Worm (Caenorhabditis elegans) whole organism, late embryonic: ENCODE measurements around the gene srv-3.
A peak's percentile ranks its signal among the peaks of the same experiment; 100 is the strongest.

Experiments
- C08G9.2 ChIP-seq: sonication (generic microtip); optimal IDR thresholded peaks from 2 replicates; lab custom pipeline; 2016; ENCODE audit warnings: mild to moderate bottlenecking, missing genetic modification characterization, moderate library complexity, missing compliant biosample characterization
- F13H6.1 ChIP-seq: sonication (generic microtip); optimal IDR thresholded peaks from 2 replicates; lab custom pipeline; 2016; ENCODE audit warnings: missing genetic modification characterization, missing compliant biosample characterization
- K09A11.1 ChIP-seq: sonication (generic microtip); optimal IDR thresholded peaks from 2 replicates; lab custom pipeline; 2017; ENCODE audit warnings: antibody characterized with exemption, mild to moderate bottlenecking, missing genetic modification characterization, missing compliant biosample characterization; ENCODE audit not compliant: insufficient read depth
- T23F11.4 ChIP-seq: fragments of 200-800 bp; sonication (Bioruptor generic); optimal IDR thresholded peaks from 2 replicates; lab custom pipeline; 2018; ENCODE audit warnings: mild to moderate bottlenecking, missing genetic modification characterization, missing compliant biosample characterization
- Y22D7AL.16 ChIP-seq: sonication (generic microtip); optimal IDR thresholded peaks from 2 replicates; lab custom pipeline; 2016; ENCODE audit warnings: missing genetic modification characterization, missing compliant biosample characterization
- ceh-18 ChIP-seq: sonication (generic microtip); optimal IDR thresholded peaks from 2 replicates; lab custom pipeline; 2016; ENCODE audit warnings: missing genetic modification characterization, missing compliant biosample characterization
- ceh-19 ChIP-seq: fragments of 200-800 bp; sonication (Bioruptor generic); optimal IDR thresholded peaks from 2 replicates; lab custom pipeline; 2018; ENCODE audit warnings: mild to moderate bottlenecking, missing genetic modification characterization, missing compliant biosample characterization
- ceh-2 ChIP-seq: sonication (generic microtip); optimal IDR thresholded peaks from 2 replicates; lab custom pipeline; 2016; ENCODE audit warnings: missing genotype, missing genetic modification characterization, missing compliant biosample characterization
- ceh-22 ChIP-seq: sonication (generic microtip); optimal IDR thresholded peaks from 2 replicates; lab custom pipeline; 2017; ENCODE audit warnings: missing biosample characterization, missing genetic modification characterization
- ceh-24 ChIP-seq: sonication (generic microtip); optimal IDR thresholded peaks from 2 replicates; lab custom pipeline; 2016; ENCODE audit warnings: mild to moderate bottlenecking, missing genetic modification characterization, missing compliant biosample characterization
- ceh-30 ChIP-seq: fragments of 150-350 bp; optimal IDR thresholded peaks from 2 replicates; lab custom pipeline; 2014; ENCODE audit warnings: missing biosample characterization, missing genetic modification characterization
- ceh-31 ChIP-seq: sonication (generic microtip); optimal IDR thresholded peaks from 2 replicates; lab custom pipeline; 2016; ENCODE audit warnings: missing genetic modification characterization, missing compliant biosample characterization
- ceh-45 ChIP-seq: fragments of 200-800 bp; sonication (Bioruptor generic); IDR thresholded peaks from 2 replicates; pipeline ENCODE4 v1.3.6; 2022; ENCODE audit warnings: missing genetic modification reagents, missing genetic modification characterization, missing compliant biosample characterization
- ceh-48 ChIP-seq: sonication (generic microtip); optimal IDR thresholded peaks from 2 replicates; lab custom pipeline; 2016; ENCODE audit warnings: missing genetic modification characterization, inconsistent platforms, missing compliant biosample characterization
- ceh-6 ChIP-seq: fragments of 200-800 bp; sonication (Bioruptor generic); optimal IDR thresholded peaks from 2 replicates; lab custom pipeline; 2018; ENCODE audit warnings: mild to moderate bottlenecking, missing genetic modification characterization, missing compliant biosample characterization
- ceh-9 ChIP-seq: sonication (generic microtip); optimal IDR thresholded peaks from 2 replicates; lab custom pipeline; 2016; ENCODE audit warnings: mild to moderate bottlenecking, missing genetic modification characterization, inconsistent platforms, missing compliant biosample characterization
- dmd-4 ChIP-seq: sonication (generic microtip); optimal IDR thresholded peaks from 2 replicates; lab custom pipeline; 2016; ENCODE audit warnings: borderline replicate concordance, missing genetic modification characterization, missing compliant biosample characterization
- elt-2 ChIP-seq: sonication (generic microtip); optimal IDR thresholded peaks from 2 replicates; lab custom pipeline; 2016; ENCODE audit warnings: missing genetic modification reagents, missing genetic modification characterization, missing compliant biosample characterization
- elt-4 ChIP-seq: sonication (generic microtip); optimal IDR thresholded peaks from 2 replicates; lab custom pipeline; 2016; ENCODE audit warnings: missing genetic modification characterization, missing compliant biosample characterization
- ets-4 ChIP-seq: sonication (generic microtip); optimal IDR thresholded peaks from 2 replicates; lab custom pipeline; 2016; ENCODE audit warnings: missing genetic modification characterization, missing compliant biosample characterization
- eyg-1 ChIP-seq: sonication (generic microtip); optimal IDR thresholded peaks from 2 replicates; lab custom pipeline; 2016; ENCODE audit warnings: missing genotype, missing genetic modification characterization, missing compliant biosample characterization
- fax-1 ChIP-seq: sonication (generic microtip); optimal IDR thresholded peaks from 2 replicates; lab custom pipeline; 2016; ENCODE audit warnings: missing genotype, missing genetic modification characterization, missing compliant biosample characterization
- fkh-10 ChIP-seq: fragments of 150-350 bp; optimal IDR thresholded peaks from 2 replicates; lab custom pipeline; 2014; ENCODE audit warnings: missing biosample characterization, missing genetic modification reagents, missing genetic modification characterization
- fkh-6 ChIP-seq: sonication (generic microtip); optimal IDR thresholded peaks from 2 replicates; lab custom pipeline; 2016; ENCODE audit warnings: missing genetic modification characterization, missing compliant biosample characterization
- gmeb-2 ChIP-seq: sonication (generic microtip); optimal IDR thresholded peaks from 2 replicates; lab custom pipeline; 2016; ENCODE audit warnings: missing genetic modification characterization, inconsistent platforms, missing compliant biosample characterization
- hlh-13 ChIP-seq: fragments of 200-800 bp; sonication (Bioruptor generic); optimal IDR thresholded peaks from 2 replicates; lab custom pipeline; 2018; ENCODE audit warnings: mild to moderate bottlenecking, missing genetic modification characterization, missing compliant biosample characterization
- hlh-15 ChIP-seq: sonication (generic microtip); optimal IDR thresholded peaks from 2 replicates; lab custom pipeline; 2016; ENCODE audit warnings: missing genetic modification characterization, missing compliant biosample characterization
- hlh-30 ChIP-seq: sonication (generic microtip); optimal IDR thresholded peaks from 2 replicates; lab custom pipeline; 2017; ENCODE audit warnings: antibody characterized with exemption, missing genetic modification characterization, missing compliant biosample characterization; ENCODE audit not compliant: insufficient read depth
- hlh-6 ChIP-seq: sonication (generic microtip); optimal IDR thresholded peaks from 2 replicates; lab custom pipeline; 2016; ENCODE audit warnings: missing genotype, missing genetic modification characterization, missing compliant biosample characterization
- hlh-8 ChIP-seq: sonication (generic microtip); optimal IDR thresholded peaks from 2 replicates; lab custom pipeline; 2016; ENCODE audit warnings: missing genotype, missing genetic modification characterization, missing compliant biosample characterization
- lim-6 ChIP-seq: sonication (generic microtip); optimal IDR thresholded peaks from 2 replicates; lab custom pipeline; 2016; ENCODE audit warnings: missing genetic modification characterization, missing compliant biosample characterization
- lin-11 ChIP-seq: fragments of 200-800 bp; sonication (Bioruptor generic); optimal IDR thresholded peaks from 2 replicates; lab custom pipeline; 2018; ENCODE audit warnings: mild to moderate bottlenecking, missing genetic modification characterization, missing compliant biosample characterization
- madf-2 ChIP-seq: sonication (generic microtip); optimal IDR thresholded peaks from 2 replicates; lab custom pipeline; 2017; ENCODE audit warnings: missing genetic modification characterization, missing compliant biosample characterization
- mec-3 ChIP-seq: sonication (generic microtip); optimal IDR thresholded peaks from 2 replicates; lab custom pipeline; 2016; ENCODE audit warnings: borderline replicate concordance, missing genetic modification characterization, missing compliant biosample characterization
- nhr-232 ChIP-seq: sonication (generic microtip); optimal IDR thresholded peaks from 2 replicates; lab custom pipeline; 2016; ENCODE audit warnings: missing genetic modification characterization, missing compliant biosample characterization
- npax-4 ChIP-seq: sonication (generic microtip); optimal IDR thresholded peaks from 2 replicates; lab custom pipeline; 2016; ENCODE audit warnings: missing genetic modification characterization, missing compliant biosample characterization
- odd-2 ChIP-seq: sonication (generic microtip); optimal IDR thresholded peaks from 2 replicates; lab custom pipeline; 2017; ENCODE audit warnings: antibody characterized with exemption, mild to moderate bottlenecking, missing genetic modification characterization, missing compliant biosample characterization
- pax-1 ChIP-seq: fragments of 150-350 bp; optimal IDR thresholded peaks from 2 replicates; lab custom pipeline; 2014; ENCODE audit warnings: missing biosample characterization, missing genetic modification characterization
- pha-4 ChIP-seq: fragments of 150-350 bp; optimal IDR thresholded peaks from 2 replicates; lab custom pipeline; 2018; ENCODE audit warnings: missing biosample characterization, missing genetic modification reagents, missing genetic modification characterization
- pqm-1 ChIP-seq: sonication (generic microtip); optimal IDR thresholded peaks from 2 replicates; lab custom pipeline; 2016; ENCODE audit warnings: missing genetic modification characterization, missing compliant biosample characterization
- pros-1 ChIP-seq: fragments of 150-350 bp; optimal IDR thresholded peaks from 2 replicates; lab custom pipeline; 2014; ENCODE audit warnings: missing biosample characterization, missing genetic modification reagents, missing genetic modification characterization
- rnt-1 ChIP-seq: sonication (generic microtip); optimal IDR thresholded peaks from 2 replicates; lab custom pipeline; 2016; ENCODE audit warnings: missing genetic modification characterization, missing compliant biosample characterization
- sdc-2 ChIP-seq: sonication (generic microtip); optimal IDR thresholded peaks from 2 replicates; lab custom pipeline; 2016; ENCODE audit warnings: missing genotype, missing genetic modification characterization, missing compliant biosample characterization
- sox-2 ChIP-seq: fragments of 200-800 bp; sonication (Bioruptor generic); IDR thresholded peaks from 2 replicates; pipeline ENCODE4 v1.3.6; 2022; ENCODE audit warnings: missing genetic modification reagents, missing genetic modification characterization, missing compliant biosample characterization
- sox-4 ChIP-seq: sonication (generic microtip); optimal IDR thresholded peaks from 2 replicates; lab custom pipeline; 2017; ENCODE audit warnings: mild to moderate bottlenecking, missing genetic modification characterization, inconsistent platforms, missing compliant biosample characterization
- syd-9 ChIP-seq: sonication (generic microtip); optimal IDR thresholded peaks from 2 replicates; lab custom pipeline; 2016; ENCODE audit warnings: mild to moderate bottlenecking, missing genetic modification characterization, moderate library complexity, missing compliant biosample characterization
- tbx-7 ChIP-seq: sonication (generic microtip); optimal IDR thresholded peaks from 2 replicates; lab custom pipeline; 2016; ENCODE audit warnings: missing genotype, missing genetic modification characterization, missing compliant biosample characterization
- ttx-3 ChIP-seq: sonication (generic microtip); optimal IDR thresholded peaks from 2 replicates; lab custom pipeline; 2016; ENCODE audit warnings: missing genetic modification reagents, missing genetic modification characterization, missing compliant biosample characterization
- unc-3 ChIP-seq, 2 experiments: fragments of 200-800 bp in 1 of 2; sonication (Bioruptor generic) in 1 of 2; sonication (generic microtip) in 1 of 2; conservative IDR thresholded peaks in 1 of 2; optimal IDR thresholded peaks in 1 of 2; 2 replicates each; pipeline versions ENCODE4 v1.3.6 to Lab custom; 2016 to 2022; ENCODE audit warnings: missing compliant biosample characterization in 2 of 2, missing genetic modification characterization in 2 of 2, missing genetic modification reagents in 1 of 2
- unc-42 ChIP-seq: sonication (generic microtip); optimal IDR thresholded peaks from 2 replicates; lab custom pipeline; 2016; ENCODE audit warnings: missing genotype, missing genetic modification characterization, missing compliant biosample characterization
- ztf-16 ChIP-seq: sonication (generic microtip); optimal IDR thresholded peaks from 2 replicates; lab custom pipeline; 2017; ENCODE audit warnings: missing genetic modification characterization, missing compliant biosample characterization

Gene srv-3

DNA sequence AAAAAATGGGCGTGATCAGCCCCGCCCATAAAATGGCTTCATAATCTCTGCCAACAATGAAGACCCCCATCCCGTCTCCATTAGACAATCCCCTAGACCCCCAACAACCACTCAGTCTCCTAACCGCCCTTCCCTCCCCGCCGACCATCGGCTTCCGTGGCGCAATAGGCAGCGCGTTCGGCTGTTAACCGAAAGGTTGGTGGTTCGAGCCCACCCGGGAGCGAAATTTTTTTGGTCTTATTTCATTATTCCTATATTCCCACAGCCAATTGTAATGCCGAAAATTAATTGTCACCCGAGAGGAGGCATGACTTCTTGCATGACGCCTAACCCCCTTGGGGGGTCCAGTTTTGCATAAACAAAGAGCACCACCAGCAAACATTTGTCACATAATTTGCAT, 14.1 kb upstream of the srv-3 start (continued):
- TF ChIP-seq syd-9 (no peak), dmd-4 (tag; lab: Kevin White, UChicago) (peak; percentile 5), C08G9.2 (peak; percentile 24), hlh-13 (GFP tag; lab: Kevin White, UChicago) (no peak), ceh-22 (tag; lab: Kevin White, UChicago) (no peak), madf-2 (tag; lab: Kevin White, UChicago) (peak; percentile 18), ttx-3 (tag; lab: Kevin White, UChicago) (peak; percentile 45), odd-2 (tag; lab: Kevin White, UChicago) (no peak), unc-3 (GFP tag; conservative IDR thresholded peaks at IDR 0.05; lab: Robert Waterston, UW) (peak; percentile 52; the same call in 1 of the 2 replicates), unc-3 (tag; optimal IDR thresholded peaks at IDR 0.05; lab: Kevin White, UChicago) (peak; percentile 78), ceh-45 (GFP tag; lab: Robert Waterston, UW) (peak; percentile 76; the same call in 1 of the 2 replicates), hlh-8 (tag; lab: Kevin White, UChicago) (no peak), pha-4 (no peak), fkh-10 (GFP tag; lab: Kevin White, UChicago) (no peak), fax-1 (no peak), hlh-30 (tag; lab: Kevin White, UChicago) (no peak), ceh-2 (no peak), unc-42 (tag; lab: Kevin White, UChicago) (peak; percentile 19), pros-1 (tag; lab: Kevin White, UChicago) (no peak), mec-3 (tag; lab: Kevin White, UChicago) (no peak), ztf-16 (tag; lab: Kevin White, UChicago) (peak; percentile 16), ceh-19 (GFP tag; lab: Kevin White, UChicago) (peak; percentile 83), lin-11 (tag; lab: Kevin White, UChicago) (peak; percentile 48), npax-4 (tag; lab: Kevin White, UChicago) (no peak), ceh-6 (GFP tag; lab: Kevin White, UChicago) (peak; percentile 72), elt-4 (tag; lab: Kevin White, UChicago) (no peak), ceh-48 (tag; lab: Kevin White, UChicago) (peak; percentile 36), elt-2 (peak; percentile 54), tbx-7 (no peak), hlh-6 (tag; lab: Kevin White, UChicago) (peak; percentile 63), ceh-30 (tag; lab: Kevin White, UChicago) (no peak), K09A11.1 (peak; percentile 64), lim-6 (no peak), hlh-15 (peak; percentile 45), sdc-2 (tag; lab: Kevin White, UChicago) (peak; percentile 34), fkh-6 (tag; lab: Kevin White, UChicago) (peak; percentile 19), F13H6.1 (tag; lab: Kevin White, UChicago) (no peak), ets-4 (no peak), ceh-24 (tag; lab: Kevin White, UChicago) (peak; percentile 16), pqm-1 (tag; lab: Kevin White, UChicago) (no peak), Y22D7AL.16 (tag; lab: Kevin White, UChicago) (peak; percentile 47), T23F11.4 (GFP tag; lab: Kevin White, UChicago) (peak; percentile 50), ceh-31 (tag; lab: Kevin White, UChicago) (no peak), pax-1 (no peak), gmeb-2 (tag; lab: Kevin White, UChicago) (peak; percentile 66), ceh-18 (tag; lab: Kevin White, UChicago) (no peak), eyg-1 (tag; lab: Kevin White, UChicago) (no peak), sox-4 (tag; lab: Kevin White, UChicago) (peak; percentile 56), sox-2 (peak; percentile 51), ceh-9 (tag; lab: Kevin White, UChicago) (no peak), rnt-1 (tag; lab: Kevin White, UChicago) (no peak), nhr-232 (peak; percentile 55)
- TF ChIP-seq, all 69 proteins: peak for 35
